Fruit fly (Drosophila melanogaster) whole organism, embryonic: ENCODE measurements around the gene kin17.

Experiments used
- CG12942 ChIP-seq: fragments of 200-800 bp; sonication (Bioruptor generic); optimal IDR thresholded peaks from 3 replicates; lab custom pipeline; 2016; ENCODE audit warnings: missing biosample characterization, missing genetic modification characterization
- CG13123 ChIP-seq: fragments of 200-800 bp; sonication (Bioruptor generic); optimal IDR thresholded peaks from 2 replicates; lab custom pipeline; 2016; ENCODE audit warnings: missing biosample characterization, missing genetic modification characterization
- CG17359 ChIP-seq: fragments of 200-800 bp; sonication (Bioruptor generic); optimal IDR thresholded peaks from 3 replicates; lab custom pipeline; 2018; ENCODE audit warnings: missing biosample characterization, mild to moderate bottlenecking, missing genetic modification characterization, moderate library complexity
- CG18011 ChIP-seq: fragments of 200-800 bp; sonication (Bioruptor generic); optimal IDR thresholded peaks from 2 replicates; lab custom pipeline; 2017; ENCODE audit warnings: missing biosample characterization, missing genetic modification characterization, mild to moderate bottlenecking, moderate library complexity, missing genotype
- CG18262 ChIP-seq: fragments of 200-800 bp; optimal IDR thresholded peaks from 3 replicates; lab custom pipeline; 2019; ENCODE audit warnings: missing biosample characterization, mild to moderate bottlenecking, missing genetic modification characterization, moderate library complexity
- CG2889 ChIP-seq: fragments of 200-800 bp; sonication (Bioruptor generic); IDR thresholded peaks from 3 replicates; pipeline ENCODE4 v1.3.6; 2022; ENCODE audit warnings: missing biosample characterization, missing genetic modification characterization
- CG3163 ChIP-seq: fragments of 200-800 bp; sonication (Bioruptor generic); optimal IDR thresholded peaks from 3 replicates; lab custom pipeline; 2016; ENCODE audit warnings: missing biosample characterization, missing genetic modification characterization
- CG32767 ChIP-seq: fragments of 200-800 bp; sonication (Bioruptor generic); IDR thresholded peaks from 2 replicates; pipeline ENCODE4 v1.3.6; 2022; ENCODE audit warnings: missing biosample characterization, missing genetic modification characterization
- CG5245 ChIP-seq: fragments of 200-800 bp; sonication (Bioruptor generic); optimal IDR thresholded peaks from 3 replicates; lab custom pipeline; 2016; ENCODE audit warnings: missing biosample characterization, missing genetic modification characterization
- CG9609 ChIP-seq: fragments of 200-800 bp; sonication (Bioruptor generic); optimal IDR thresholded peaks from 3 replicates; lab custom pipeline; 2016; ENCODE audit warnings: missing biosample characterization, missing genetic modification characterization
- CG9932 ChIP-seq: fragments of 200-800 bp; sonication (Bioruptor generic); IDR thresholded peaks from 2 replicates; pipeline ENCODE4 v1.3.6; 2022; ENCODE audit warnings: missing biosample characterization, missing genetic modification characterization
- Chrac-16 ChIP-seq: fragments of 200-800 bp; sonication (Bioruptor generic); optimal IDR thresholded peaks from 3 replicates; lab custom pipeline; 2016; ENCODE audit warnings: missing biosample characterization, missing genetic modification characterization
- CkIIα-i1 ChIP-seq: fragments of 200-800 bp; sonication (Bioruptor generic); IDR thresholded peaks from 2 replicates; pipeline ENCODE4 v1.3.6; 2022; ENCODE audit warnings: missing biosample characterization, missing genetic modification characterization
- D ChIP-seq, 2 experiments: fragments of 200-800 bp in 1 of 2; fragments of >200 bp in 1 of 2; sonication (Bioruptor generic) in 1 of 2; optimal IDR thresholded peaks; 2 replicates in 1 of 2; 3 replicates in 1 of 2; lab custom pipeline; 2017; ENCODE audit warnings: mild to moderate bottlenecking in 1 of 2, missing biosample characterization in 1 of 2, missing genetic modification characterization in 1 of 2, missing genetic modification reagents in 1 of 2
- Dbx ChIP-seq: fragments of 200-800 bp; sonication (Bioruptor generic); IDR thresholded peaks from 3 replicates; pipeline ENCODE4 v1.3.6; 2022; ENCODE audit warnings: missing biosample characterization, missing genetic modification characterization
- Ets65A ChIP-seq: fragments of 200-800 bp; sonication (Bioruptor generic); peaks from one replicate; lab custom pipeline; 2016; ENCODE audit warnings: missing biosample characterization, missing genetic modification characterization
- GATAe ChIP-seq: fragments of 200-800 bp; sonication (Bioruptor generic); conservative IDR thresholded peaks from 2 replicates; pipeline ENCODE4 v1.3.6; 2022; ENCODE audit warnings: missing biosample characterization, missing genetic modification characterization
- H2.0 ChIP-seq: fragments of 200-800 bp; sonication (Bioruptor generic); IDR thresholded peaks from 2 replicates; pipeline ENCODE4 v1.3.6; 2022; ENCODE audit warnings: missing biosample characterization, missing genetic modification characterization
- HLH4C ChIP-seq: fragments of 200-800 bp; sonication (Bioruptor generic); IDR thresholded peaks from 3 replicates; pipeline ENCODE4 v1.3.6; 2022; ENCODE audit warnings: missing biosample characterization, missing genetic modification characterization; ENCODE audit not compliant: partially characterized antibody
- Mad ChIP-seq: fragments of 200-800 bp; sonication (Bioruptor generic); optimal IDR thresholded peaks from 2 replicates; lab custom pipeline; 2016; ENCODE audit warnings: missing biosample characterization, missing genetic modification characterization
- Mrtf ChIP-seq: fragments of 200-800 bp; sonication (Bioruptor generic); IDR thresholded peaks from 3 replicates; pipeline ENCODE4 v1.3.6; 2022; ENCODE audit warnings: missing biosample characterization, missing genetic modification characterization
- Nf-YC ChIP-seq: fragments of 200-800 bp; optimal IDR thresholded peaks from 3 replicates; lab custom pipeline; 2019; ENCODE audit warnings: missing biosample characterization, mild to moderate bottlenecking, missing genetic modification characterization, moderate library complexity
- Sin3A ChIP-seq: fragments of >200 bp; optimal IDR thresholded peaks from 2 replicates; lab custom pipeline; 2018
- Tbp ChIP-seq: fragments of >200 bp; optimal IDR thresholded peaks from 2 replicates; lab custom pipeline; 2018; ENCODE audit warnings: missing biosample characterization, missing genetic modification characterization
- al ChIP-seq: fragments of 200-800 bp; sonication (Bioruptor generic); IDR thresholded peaks from 2 replicates; pipeline ENCODE4 v1.3.6; 2022; ENCODE audit warnings: missing biosample characterization, missing genetic modification characterization
- az2 ChIP-seq: fragments of 200-800 bp; sonication (Bioruptor generic); optimal IDR thresholded peaks from 3 replicates; lab custom pipeline; 2016; ENCODE audit warnings: missing biosample characterization, missing genetic modification characterization
- bab2 ChIP-seq: fragments of 200-800 bp; sonication (Bioruptor generic); optimal IDR thresholded peaks from 2 replicates; lab custom pipeline; 2016; ENCODE audit warnings: missing biosample characterization, missing genetic modification characterization
- caup ChIP-seq: fragments of 200-800 bp; sonication (Bioruptor generic); optimal IDR thresholded peaks from 3 replicates; lab custom pipeline; 2017; ENCODE audit warnings: missing biosample characterization, mild to moderate bottlenecking, missing genetic modification characterization, moderate library complexity; ENCODE audit not compliant: severe bottlenecking
- cg ChIP-seq: fragments of 200-800 bp; sonication (Bioruptor generic); optimal IDR thresholded peaks from 3 replicates; lab custom pipeline; 2019; ENCODE audit warnings: missing biosample characterization, mild to moderate bottlenecking, missing genetic modification characterization, moderate library complexity
- corto ChIP-seq: fragments of 200-800 bp; sonication (Bioruptor generic); optimal IDR thresholded peaks from 2 replicates; lab custom pipeline; 2016; ENCODE audit warnings: missing biosample characterization, mild to moderate bottlenecking, missing genetic modification characterization, moderate library complexity
- esg ChIP-seq: fragments of 200-800 bp; sonication (Bioruptor generic); conservative IDR thresholded peaks from 2 replicates; pipeline ENCODE4 v1.3.6; 2022; ENCODE audit warnings: missing biosample characterization, missing genetic modification characterization
- ewg ChIP-seq: fragments of 200-800 bp; sonication (Bioruptor generic); optimal IDR thresholded peaks from 3 replicates; lab custom pipeline; 2017; ENCODE audit warnings: mild to moderate bottlenecking, missing biosample characterization, missing genetic modification reagents, missing genetic modification characterization
- gce ChIP-seq: fragments of 200-800 bp; sonication (Bioruptor generic); IDR thresholded peaks from 3 replicates; pipeline ENCODE4 v1.3.6; 2022; ENCODE audit warnings: missing biosample characterization, missing genetic modification characterization
- gt ChIP-seq: fragments of 200-800 bp; sonication (Bioruptor generic); IDR thresholded peaks from 2 replicates; pipeline ENCODE4 v1.3.6; 2022; ENCODE audit warnings: missing biosample characterization, missing genetic modification characterization
- ham ChIP-seq: fragments of 200-800 bp; sonication (Bioruptor generic); IDR thresholded peaks from 2 replicates; pipeline ENCODE4 v1.3.6; 2022; ENCODE audit warnings: missing biosample characterization, missing genetic modification characterization
- hth ChIP-seq: fragments of >200 bp; optimal IDR thresholded peaks from 2 replicates; lab custom pipeline; 2017; ENCODE audit warnings: inconsistent platforms
- lab ChIP-seq: fragments of 200-800 bp; sonication (Bioruptor generic); optimal IDR thresholded peaks from 3 replicates; lab custom pipeline; 2017; ENCODE audit warnings: missing biosample characterization, missing genetic modification characterization, mild to moderate bottlenecking, moderate library complexity, missing genetic modification reagents
- luna ChIP-seq: fragments of 200-800 bp; sonication (Bioruptor generic); optimal IDR thresholded peaks from 2 replicates; lab custom pipeline; 2016; ENCODE audit warnings: missing biosample characterization, missing genetic modification characterization
- mirr ChIP-seq: fragments of 200-800 bp; sonication (Bioruptor generic); optimal IDR thresholded peaks from 3 replicates; lab custom pipeline; 2018; ENCODE audit warnings: missing biosample characterization, mild to moderate bottlenecking, missing genetic modification characterization
- pb ChIP-seq: fragments of 200-800 bp; sonication (Bioruptor generic); optimal IDR thresholded peaks from 3 replicates; lab custom pipeline; 2016; ENCODE audit warnings: missing biosample characterization, missing genetic modification characterization
- peb ChIP-seq: fragments of 200-800 bp; sonication (Bioruptor generic); IDR thresholded peaks from 2 replicates; pipeline ENCODE4 v1.3.6; 2022; ENCODE audit warnings: missing biosample characterization, missing genetic modification characterization
- ro ChIP-seq: fragments of 200-800 bp; sonication (Bioruptor generic); IDR thresholded peaks from 2 replicates; pipeline ENCODE4 v1.3.6; 2022; ENCODE audit warnings: missing biosample characterization, missing genetic modification characterization
- sd ChIP-seq: fragments of 200-800 bp; sonication (Bioruptor generic); optimal IDR thresholded peaks from 3 replicates; lab custom pipeline; 2018; ENCODE audit warnings: missing biosample characterization, mild to moderate bottlenecking, missing genetic modification characterization, moderate library complexity
- sisA ChIP-seq: fragments of 200-800 bp; sonication (Bioruptor generic); IDR thresholded peaks from 2 replicates; pipeline ENCODE4 v1.3.6; 2022; ENCODE audit warnings: missing biosample characterization, missing genetic modification characterization
- stwl ChIP-seq: fragments of 200-800 bp; sonication (Bioruptor generic); optimal IDR thresholded peaks from 3 replicates; lab custom pipeline; 2018; ENCODE audit warnings: missing biosample characterization, mild to moderate bottlenecking, missing genetic modification characterization, moderate library complexity
- trh ChIP-seq: fragments of 200-800 bp; sonication (Bioruptor generic); optimal IDR thresholded peaks from 2 replicates; lab custom pipeline; 2016; ENCODE audit warnings: missing biosample characterization, missing genetic modification characterization
- tx ChIP-seq: fragments of 200-800 bp; sonication (Bioruptor generic); optimal IDR thresholded peaks from 2 replicates; lab custom pipeline; 2016; ENCODE audit warnings: missing biosample characterization, missing genetic modification characterization
- unpg ChIP-seq: fragments of 200-800 bp; sonication (Bioruptor generic); optimal IDR thresholded peaks from 3 replicates; lab custom pipeline; 2018; ENCODE audit warnings: missing biosample characterization, mild to moderate bottlenecking, missing genetic modification characterization, moderate library complexity
- wek ChIP-seq: fragments of 200-800 bp; sonication (Bioruptor generic); optimal IDR thresholded peaks from 3 replicates; lab custom pipeline; 2018; ENCODE audit warnings: missing biosample characterization, mild to moderate bottlenecking, missing genetic modification characterization, moderate library complexity

Gene kin17

dm6 chr3L:20398243-20399222 lies 41.9 kb downstream of the kin17 start (continued):
- TF ChIP-seq ham (GFP tag; lab: Robert Waterston, UW) (peak; percentile 42; the same call in 1 of the 2 replicates), bab2 (GFP tag; lab: Kevin White, UChicago) (peak; percentile 71), CG5245 (GFP tag; lab: Kevin White, UChicago) (peak; percentile 70), Dbx (peak; percentile 61; the same call in 2 of the 3 replicates), pb (peak; percentile 38), trh (GFP tag; lab: Kevin White, UChicago) (peak; percentile 46), CG18262 (peak; percentile 91), sd (peak; percentile 66), az2 (GFP tag; lab: Kevin White, UChicago) (peak; percentile 83), sisA (GFP tag; lab: Robert Waterston, UW) (peak; percentile 83), peb (GFP tag; lab: Robert Waterston, UW) (peak; percentile 51; the same call in 1 of the 2 replicates), gce (peak; percentile 51; the same call in 1 of the 3 replicates), CG32767 (GFP tag; lab: Robert Waterston, UW) (no peak), HLH4C (GFP tag; lab: Robert Waterston, UW) (no peak), CG3163 (peak; percentile 13), Chrac-16 (GFP tag; lab: Kevin White, UChicago) (peak; percentile 71), luna (GFP tag; lab: Kevin White, UChicago) (no peak), esg (GFP tag; lab: Robert Waterston, UW) (peak; percentile 78), caup (peak; percentile 83), Tbp (GFP tag; lab: Kevin White, UChicago) (no peak), Mrtf (peak; percentile 63; the same call in 1 of the 3 replicates), ewg (GFP tag; lab: Kevin White, UChicago) (peak; percentile 71), stwl (tag; lab: Kevin White, UChicago) (no peak), CkIIα-i1 (GFP tag; lab: Robert Waterston, UW) (no peak), ro (GFP tag; lab: Robert Waterston, UW) (peak; percentile 38; the same call in 1 of the 2 replicates), hth (lab: Kevin White, UChicago) (no peak), CG17359 (tag; lab: Kevin White, UChicago) (peak; percentile 87), GATAe (GFP tag; lab: Robert Waterston, UW) (0 out of 2 replicates have a peak, but pooled peaks have one; percentile 11), Sin3A (lab: Kevin White, UChicago) (no peak), Mad (GFP tag; lab: Kevin White, UChicago) (peak; percentile 82), D (optimal IDR thresholded peaks at IDR 0.05; lab: Kevin White, UChicago) (no peak), D (GFP tag; optimal IDR thresholded peaks at IDR 0.05; lab: Kevin White, UChicago) (peak; percentile 77), CG13123 (peak; percentile 42), H2.0 (peak; percentile 72), Ets65A (peak; percentile 91), mirr (GFP tag; lab: Kevin White, UChicago) (peak; percentile 80), Nf-YC (peak; percentile 77), CG18011 (GFP tag; lab: Kevin White, UChicago) (peak; percentile 68), tx (GFP tag; lab: Kevin White, UChicago) (peak; percentile 75), CG9609 (GFP tag; lab: Kevin White, UChicago) (peak; percentile 72), wek (GFP tag; lab: Kevin White, UChicago) (peak; percentile 37), corto (GFP tag; lab: Kevin White, UChicago) (peak; percentile 71), al (peak; percentile 73), CG12942 (GFP tag; lab: Kevin White, UChicago) (peak; percentile 79), gt (GFP tag; lab: Robert Waterston, UW) (no peak), lab (GFP tag; lab: Kevin White, UChicago) (peak; percentile 88), CG9932 (peak; percentile 80), cg (GFP tag; lab: Kevin White, UChicago) (peak; percentile 51), unpg (peak; percentile 89), CG2889 (GFP tag; lab: Robert Waterston, UW) (peak; percentile 33; the same call in 1 of the 3 replicates)
